Fruit fly (Drosophila melanogaster): ENCODE measurements around the gene CG2604.

Gene CG2604

DNA sequence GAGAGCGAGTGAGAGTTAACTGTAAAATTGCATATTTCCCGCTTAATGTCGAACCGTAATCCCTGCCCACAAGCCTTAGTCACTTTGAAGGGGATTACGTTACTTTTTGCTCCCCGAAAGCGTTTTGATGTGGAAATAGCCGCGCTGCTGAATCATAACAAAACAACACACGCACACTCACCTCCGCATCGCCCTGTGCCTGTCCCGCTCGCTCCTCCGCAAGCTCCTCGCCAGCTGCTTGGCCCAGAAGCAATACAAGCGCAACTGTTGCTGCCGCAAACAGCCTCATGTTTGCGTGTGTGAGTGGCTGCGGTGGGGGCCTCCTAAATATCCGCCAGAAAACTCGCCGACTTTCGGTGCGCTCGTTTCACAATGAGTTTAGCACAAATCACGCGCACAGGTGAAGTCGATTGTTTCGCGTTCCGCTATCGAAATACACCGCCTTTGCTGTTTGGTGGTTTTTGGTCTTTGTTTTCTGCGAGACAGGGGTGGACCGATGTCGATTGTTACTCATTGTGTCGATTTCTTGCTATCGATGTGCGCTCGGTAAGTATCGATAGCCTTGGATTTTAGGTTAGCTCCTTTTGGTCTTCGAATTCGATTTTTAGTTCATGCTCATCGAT is 28.2 kb upstream of the CG2604 start, which contains the start of gene CtsF (continued):
- TF ChIP-seq CG42726 (GFP tag; IDR thresholded peaks at IDR 0.05; ENCODE audit: partially characterized antibody) (peak; percentile 98), grau (tag; optimal IDR thresholded peaks at IDR 0.05) (peak; percentile 19), CrebB (tag; optimal IDR thresholded peaks at IDR 0.05) (peak; percentile 28), fd102C (GFP tag; optimal IDR thresholded peaks at IDR 0.05) (no peak), dan (GFP tag; IDR thresholded peaks at IDR 0.05) (no peak), CHES-1-like (GFP tag; optimal IDR thresholded peaks at IDR 0.05) (peak; percentile 49), ems (GFP tag; optimal IDR thresholded peaks at IDR 0.05) (peak; percentile 32), run (tag; optimal IDR thresholded peaks at IDR 0.05) (peak; percentile 47), h (optimal IDR thresholded peaks at IDR 0.05) (no peak), Adf1 (GFP tag; IDR thresholded peaks at IDR 0.05) (peak; percentile 67), CG11247 (GFP tag; IDR thresholded peaks at IDR 0.05) (peak; percentile 32; the same call in 1 of the 2 replicates), CG6683 (GFP tag; optimal IDR thresholded peaks at IDR 0.05) (peak; percentile 15), Antp (GFP tag; optimal IDR thresholded peaks at IDR 0.05) (peak; percentile 39), jumu (GFP tag; optimal IDR thresholded peaks at IDR 0.05) (peak; percentile 14), CG6175 (GFP tag; IDR thresholded peaks at IDR 0.05) (peak; percentile 75; the same call in 1 of the 3 replicates), cg (GFP tag; optimal IDR thresholded peaks at IDR 0.05) (peak; percentile 98), trh (GFP tag; optimal IDR thresholded peaks at IDR 0.05) (no peak), Rfx (GFP tag; IDR thresholded peaks at IDR 0.05) (peak; percentile 60), Doc3 (GFP tag; IDR thresholded peaks at IDR 0.05; ENCODE audit: partially characterized antibody) (peak; percentile 97), kay (GFP tag; optimal IDR thresholded peaks at IDR 0.05) (peak; percentile 77), CG11696 (GFP tag; IDR thresholded peaks at IDR 0.05) (no peak), mirr (GFP tag; optimal IDR thresholded peaks at IDR 0.05) (peak; percentile 17), CG33213 (GFP tag; optimal IDR thresholded peaks at IDR 0.05) (peak; percentile 37), CG9932 (GFP tag; IDR thresholded peaks at IDR 0.05) (peak; percentile 62), Blimp-1 (GFP tag; optimal IDR thresholded peaks at IDR 0.05) (no peak), CG15514 (GFP tag; optimal IDR thresholded peaks at IDR 0.05) (peak; percentile 89), CG9727 (GFP tag; optimal IDR thresholded peaks at IDR 0.05) (no peak), CG4360 (GFP tag; IDR thresholded peaks at IDR 0.05) (peak; percentile 45), gro (GFP tag; optimal IDR thresholded peaks at IDR 0.05) (peak; percentile 57), sd (tag; optimal IDR thresholded peaks at IDR 0.05) (peak; percentile 36), sens (GFP tag) (peak; percentile 38), Bgb (GFP tag; IDR thresholded peaks at IDR 0.05; ENCODE audit: partially characterized antibody) (peak; percentile 100), CG3838 (GFP tag; optimal IDR thresholded peaks at IDR 0.05) (no peak), slbo (GFP tag; IDR thresholded peaks at IDR 0.05) (peak; percentile 36; the same call in 1 of the 2 replicates), rib (GFP tag; IDR thresholded peaks at IDR 0.05) (peak; percentile 54; the same call in 1 of the 2 replicates), row (GFP tag; IDR thresholded peaks at IDR 0.05) (peak; percentile 57; the same call in 1 of the 3 replicates), schlank (tag; optimal IDR thresholded peaks at IDR 0.05) (no peak), CG2678 (tag; optimal IDR thresholded peaks at IDR 0.05) (peak; percentile 3), HLH4C (GFP tag; IDR thresholded peaks at IDR 0.05; ENCODE audit: partially characterized antibody) (peak; percentile 100), CG16813 (GFP tag; IDR thresholded peaks at IDR 0.05; ENCODE audit: partially characterized antibody) (peak; percentile 99), CG6791 (GFP tag; IDR thresholded peaks at IDR 0.05; ENCODE audit: partially characterized antibody) (peak; percentile 100), CG2712 (tag; optimal IDR thresholded peaks at IDR 0.05) (peak; percentile 38), CG17186 (GFP tag; optimal IDR thresholded peaks at IDR 0.05) (peak; percentile 70), gfzf (GFP tag; optimal IDR thresholded peaks at IDR 0.05) (peak; percentile 41), CG10274 (GFP tag; optimal IDR thresholded peaks at IDR 0.05) (no peak), bbx (GFP tag; IDR thresholded peaks at IDR 0.05; ENCODE audit: partially characterized antibody) (peak; percentile 99), Dp (GFP tag; optimal IDR thresholded peaks at IDR 0.05) (peak; percentile 92), scrt (GFP tag; optimal IDR thresholded peaks at IDR 0.05) (peak; percentile 94), Tbp (GFP tag; optimal IDR thresholded peaks at IDR 0.05) (no peak)
